Worm (Caenorhabditis elegans): ENCODE measurements around the gene C34D10.1.

DNA sequence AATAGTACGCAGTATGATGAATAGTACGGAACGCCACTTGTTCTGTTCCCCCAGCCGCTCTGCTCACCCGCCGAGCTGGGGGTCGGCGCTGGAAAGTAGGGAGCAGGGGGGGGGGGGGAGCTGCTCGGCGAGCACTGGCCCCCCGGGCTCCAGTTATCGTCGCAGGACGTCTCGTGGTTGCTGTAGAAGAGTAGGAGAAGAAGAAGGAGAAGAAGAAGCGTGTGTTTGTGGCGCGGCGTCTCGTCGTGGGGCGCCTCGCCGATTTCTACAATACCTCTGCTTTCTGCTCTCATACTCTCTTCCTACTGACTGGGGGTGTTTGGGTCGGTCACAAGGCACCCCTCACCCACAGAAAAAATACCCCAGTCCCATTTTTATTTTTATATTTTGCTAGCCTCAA lies 12.0 kb upstream of the C34D10.1 start:
- peak; percentile 58 for TF ChIP-seq him-1 (tag; optimal IDR thresholded peaks at IDR 0.05)
- no peak for TF ChIP-seq dao-5 (tag; optimal IDR thresholded peaks at IDR 0.05)
- TF ChIP-seq W03F9.2 (tag; optimal IDR thresholded peaks at IDR 0.05) = no peak
